Worm (Caenorhabditis elegans): ENCODE measurements around the gene C26D10.3.

DNA sequence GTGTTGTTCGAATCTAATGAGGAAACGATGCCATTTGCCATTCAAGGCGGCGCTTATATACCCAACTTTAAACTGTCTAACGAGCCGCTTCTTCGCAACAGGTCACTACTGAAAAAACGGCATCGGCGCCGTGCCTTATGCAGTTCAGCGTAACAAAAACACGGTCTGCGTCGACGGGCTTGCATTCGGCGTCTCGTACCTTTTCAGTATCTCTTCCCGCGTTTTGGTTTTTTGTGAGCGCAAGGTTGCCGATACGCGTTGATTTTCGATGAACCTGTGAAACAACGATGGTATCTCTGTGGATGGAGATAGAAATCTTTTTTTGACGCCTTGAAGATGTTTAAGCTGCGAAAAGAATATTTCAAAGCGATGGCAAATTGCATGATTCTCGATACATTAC lies 34.2 kb downstream of the C26D10.3 start, which contains the start of gene col-77:
- no peak for TF ChIP-seq cog-1 (tag; optimal IDR thresholded peaks at IDR 0.05)
- no peak for TF ChIP-seq med-1 (GFP tag; optimal IDR thresholded peaks at IDR 0.05; ENCODE audit: insufficient read depth)
- TF ChIP-seq ztf-23 (GFP tag; IDR thresholded peaks at IDR 0.05) = no peak
- no peak for TF ChIP-seq flt-1 (GFP tag; IDR thresholded peaks at IDR 0.05)
- TF ChIP-seq ztf-29 (GFP tag; IDR thresholded peaks at IDR 0.05) = no peak

Data from whole organism, midembryonic.